Worm (Caenorhabditis elegans) whole organism, young adult: ENCODE results near the gene T19C4.1.

Experiments
- B0019.2 ChIP-seq: fragments of 200-800 bp; sonication (Bioruptor generic); conservative IDR thresholded peaks from 2 replicates; pipeline ENCODE4 v1.3.6; 2022; ENCODE audit warnings: missing genetic modification reagents, missing genetic modification characterization, missing compliant biosample characterization
- B0336.3 ChIP-seq: fragments of 200-800 bp; sonication (Bioruptor generic); IDR thresholded peaks from 2 replicates; pipeline ENCODE4 v1.3.6; 2022; ENCODE audit warnings: missing genetic modification characterization, missing compliant biosample characterization
- D2030.7 ChIP-seq: fragments of 200-800 bp; sonication (Bioruptor generic); IDR thresholded peaks from 2 replicates; pipeline ENCODE4 v1.3.6; 2022; ENCODE audit warnings: missing genetic modification reagents, missing genetic modification characterization, missing compliant biosample characterization
- F23B12.7 ChIP-seq: sonication (generic microtip); optimal IDR thresholded peaks from 2 replicates; lab custom pipeline; 2017; ENCODE audit warnings: missing genetic modification characterization, mild to moderate bottlenecking, missing compliant biosample characterization, antibody characterized with exemption, moderate library complexity; ENCODE audit not compliant: insufficient read depth
- F37B4.10 ChIP-seq: fragments of 200-800 bp; sonication (Bioruptor generic); IDR thresholded peaks from 2 replicates; pipeline ENCODE4 v1.3.6; 2022; ENCODE audit warnings: missing genetic modification characterization, missing compliant biosample characterization
- F57A8.1 ChIP-seq: fragments of 200-800 bp; sonication (Bioruptor generic); optimal IDR thresholded peaks from 2 replicates; lab custom pipeline; 2018; ENCODE audit warnings: mild to moderate bottlenecking, missing genetic modification characterization, moderate library complexity, missing compliant biosample characterization
- F57C9.4 ChIP-seq: sonication (generic microtip); optimal IDR thresholded peaks from 2 replicates; lab custom pipeline; 2017; ENCODE audit warnings: mild to moderate bottlenecking, missing genetic modification characterization, missing compliant biosample characterization
- T07F8.4 ChIP-seq: sonication (generic microtip); optimal IDR thresholded peaks from 2 replicates; lab custom pipeline; 2016; ENCODE audit warnings: mild to moderate bottlenecking, missing genetic modification characterization, moderate library complexity, missing compliant biosample characterization
- T26A5.8 ChIP-seq: sonication (generic microtip); optimal IDR thresholded peaks from 2 replicates; lab custom pipeline; 2016; ENCODE audit warnings: missing genetic modification characterization, missing compliant biosample characterization
- Y53G8AR.9 ChIP-seq: fragments of 200-800 bp; sonication (Bioruptor generic); conservative IDR thresholded peaks from 2 replicates; pipeline ENCODE4 v1.3.6; 2022; ENCODE audit warnings: missing genetic modification reagents, missing genetic modification characterization, missing compliant biosample characterization
- Y56A3A.18 ChIP-seq: fragments of 200-800 bp; sonication (Bioruptor generic); IDR thresholded peaks from 2 replicates; pipeline ENCODE4 v1.3.6; 2022; ENCODE audit warnings: missing genetic modification reagents, missing genetic modification characterization, missing compliant biosample characterization
- ZK185.1 ChIP-seq: sonication (generic microtip); optimal IDR thresholded peaks from 2 replicates; lab custom pipeline; 2016; ENCODE audit warnings: mild to moderate bottlenecking, missing genetic modification characterization, missing compliant biosample characterization; ENCODE audit not compliant: poor library complexity, severe bottlenecking
- ama-1 ChIP-seq, 3 experiments: fragments of 150-350 bp in 1 of 3; sonication (generic microtip) in 2 of 3; optimal IDR thresholded peaks; 2 replicates each; lab custom pipeline; 2014 to 2018; ENCODE audit warnings: missing biosample characterization in 2 of 3, missing genetic modification characterization in 2 of 3, missing genetic modification reagents in 2 of 3
- attf-3 ChIP-seq: fragments of 200-800 bp; sonication (Bioruptor generic); conservative IDR thresholded peaks from 2 replicates; pipeline ENCODE4 v1.3.6; 2022; ENCODE audit warnings: missing genetic modification reagents, missing genetic modification characterization, missing compliant biosample characterization
- attf-6 ChIP-seq: fragments of 200-800 bp; sonication (Bioruptor generic); IDR thresholded peaks from 2 replicates; pipeline ENCODE4 v1.3.6; 2022; ENCODE audit warnings: missing genetic modification reagents, missing genetic modification characterization, missing compliant biosample characterization
- bed-2 ChIP-seq: fragments of 200-800 bp; sonication (Bioruptor generic); IDR thresholded peaks from 2 replicates; pipeline ENCODE4 v1.3.6; 2022; ENCODE audit warnings: missing genetic modification reagents, missing genetic modification characterization, missing compliant biosample characterization
- cebp-2 ChIP-seq: fragments of 200-800 bp; sonication (Bioruptor generic); IDR thresholded peaks from 2 replicates; pipeline ENCODE4 v1.3.6; 2022; ENCODE audit warnings: missing genetic modification characterization, missing compliant biosample characterization
- ceh-100 ChIP-seq: fragments of 200-800 bp; sonication (Bioruptor generic); IDR thresholded peaks from 2 replicates; pipeline ENCODE4 v1.3.6; 2022; ENCODE audit warnings: missing genetic modification reagents, missing genetic modification characterization, missing compliant biosample characterization
- chd-7 ChIP-seq: sonication (generic microtip); optimal IDR thresholded peaks from 2 replicates; lab custom pipeline; 2016; ENCODE audit warnings: mild to moderate bottlenecking, missing genetic modification characterization, moderate library complexity, missing compliant biosample characterization
- dox-1 ChIP-seq: fragments of 200-800 bp; sonication (Bioruptor generic); IDR thresholded peaks from 2 replicates; pipeline ENCODE4 v1.3.6; 2022; ENCODE audit warnings: missing genetic modification reagents, missing genetic modification characterization, missing compliant biosample characterization
- dpl-1 ChIP-seq: fragments of 150-350 bp; optimal IDR thresholded peaks from 2 replicates; lab custom pipeline; 2014; ENCODE audit warnings: missing biosample characterization, missing genetic modification reagents, missing genetic modification characterization
- egrh-3 ChIP-seq: fragments of 200-800 bp; sonication (Bioruptor generic); IDR thresholded peaks from 2 replicates; pipeline ENCODE4 v1.3.6; 2022; ENCODE audit warnings: missing genetic modification reagents, missing genetic modification characterization, missing compliant biosample characterization
- fkh-3 ChIP-seq: sonication (generic microtip); optimal IDR thresholded peaks from 2 replicates; lab custom pipeline; 2016; ENCODE audit warnings: mild to moderate bottlenecking, missing genetic modification characterization, missing compliant biosample characterization
- gei-17 ChIP-seq: fragments of 200-800 bp; sonication (Bioruptor generic); optimal IDR thresholded peaks from 2 replicates; lab custom pipeline; 2018; ENCODE audit warnings: mild to moderate bottlenecking, missing genetic modification characterization, missing compliant biosample characterization
- hlh-12 ChIP-seq: sonication (generic microtip); optimal IDR thresholded peaks from 2 replicates; lab custom pipeline; 2016; ENCODE audit warnings: missing genetic modification characterization, missing compliant biosample characterization
- hlh-26 ChIP-seq: fragments of 200-800 bp; sonication (Bioruptor generic); conservative IDR thresholded peaks from 2 replicates; pipeline ENCODE4 v1.3.6; 2022; ENCODE audit warnings: missing genetic modification reagents, missing genetic modification characterization, missing compliant biosample characterization
- hsf-1 ChIP-seq: fragments of 200-800 bp; sonication (Bioruptor generic); IDR thresholded peaks from 2 replicates; pipeline ENCODE4 v1.3.6; 2022; ENCODE audit warnings: missing genetic modification reagents, missing genetic modification characterization, missing compliant biosample characterization
- let-607 ChIP-seq, 2 experiments: fragments of 200-800 bp in 1 of 2; sonication (Bioruptor generic) in 1 of 2; sonication (generic microtip) in 1 of 2; optimal IDR thresholded peaks; 2 replicates each; lab custom pipeline; 2016 to 2018; ENCODE audit warnings: mild to moderate bottlenecking in 2 of 2, missing compliant biosample characterization in 2 of 2, missing genetic modification characterization in 2 of 2, moderate library complexity in 2 of 2, missing genotype in 1 of 2
- lin-40 ChIP-seq: sonication (generic microtip); optimal IDR thresholded peaks from 2 replicates; lab custom pipeline; 2016; ENCODE audit warnings: missing genetic modification characterization, mild to moderate bottlenecking, missing compliant biosample characterization, missing genotype, missing genetic modification reagents
- lsy-27 ChIP-seq: sonication (generic microtip); optimal IDR thresholded peaks from 2 replicates; lab custom pipeline; 2017; ENCODE audit warnings: missing genetic modification characterization, mild to moderate bottlenecking, missing compliant biosample characterization, antibody characterized with exemption, missing genotype, borderline replicate concordance; ENCODE audit not compliant: insufficient read depth
- madf-8 ChIP-seq: fragments of 200-800 bp; sonication (Bioruptor generic); conservative IDR thresholded peaks from 2 replicates; pipeline ENCODE4 v1.3.6; 2022; ENCODE audit warnings: missing genetic modification reagents, missing genetic modification characterization, missing compliant biosample characterization
- mxl-1 ChIP-seq: sonication (generic microtip); optimal IDR thresholded peaks from 2 replicates; lab custom pipeline; 2016; ENCODE audit warnings: missing genetic modification characterization, missing compliant biosample characterization
- nhr-179 ChIP-seq: sonication (generic microtip); optimal IDR thresholded peaks from 2 replicates; lab custom pipeline; 2016; ENCODE audit warnings: mild to moderate bottlenecking, missing genetic modification characterization, missing compliant biosample characterization
- nhr-27 ChIP-seq: fragments of 200-800 bp; sonication (Bioruptor generic); optimal IDR thresholded peaks from 2 replicates; lab custom pipeline; 2018; ENCODE audit warnings: mild to moderate bottlenecking, missing genetic modification characterization, moderate library complexity, missing compliant biosample characterization
- nhr-90 ChIP-seq: sonication (generic microtip); optimal IDR thresholded peaks from 2 replicates; lab custom pipeline; 2016; ENCODE audit warnings: missing genotype, mild to moderate bottlenecking, missing genetic modification characterization, missing compliant biosample characterization
- pha-4 ChIP-seq: fragments of 150-350 bp; sonication (generic microtip); optimal IDR thresholded peaks from 2 replicates; lab custom pipeline; 2014; ENCODE audit warnings: missing biosample characterization, missing genetic modification reagents, missing genetic modification characterization
- rec-8 ChIP-seq, 2 experiments: sonication (generic microtip); optimal IDR thresholded peaks; 2 replicates each; lab custom pipeline; 2016; ENCODE audit warnings: mild to moderate bottlenecking in 2 of 2, missing genetic modification characterization in 2 of 2, missing genetic modification reagents in 2 of 2, missing genotype in 2 of 2, missing biosample characterization in 1 of 2, missing compliant biosample characterization in 1 of 2, moderate library complexity in 1 of 2
- repo-1 ChIP-seq: sonication (generic microtip); optimal IDR thresholded peaks from 2 replicates; lab custom pipeline; 2017; ENCODE audit warnings: mild to moderate bottlenecking, missing genetic modification characterization, missing compliant biosample characterization
- snpc-1.1 ChIP-seq: sonication (generic microtip); optimal IDR thresholded peaks from 2 replicates; lab custom pipeline; 2017; ENCODE audit warnings: missing genetic modification characterization, mild to moderate bottlenecking, missing compliant biosample characterization, antibody characterized with exemption, moderate library complexity, missing genotype, missing genetic modification reagents; ENCODE audit not compliant: insufficient read depth
- snpc-4 ChIP-seq, 5 experiments: fragments of 150-350 bp in 1 of 5; sonication (generic microtip) in 4 of 5; optimal IDR thresholded peaks; 2 replicates each; lab custom pipeline; 2014 to 2018; ENCODE audit warnings: missing genetic modification characterization in 5 of 5, missing biosample characterization in 3 of 5, antibody characterized with exemption in 2 of 5, mild to moderate bottlenecking in 2 of 5, missing compliant biosample characterization in 2 of 5, missing genotype in 2 of 5, moderate library complexity in 2 of 5, missing genetic modification reagents in 1 of 5
- tbp1 ChIP-seq: fragments of 200-800 bp; sonication (Bioruptor generic); optimal IDR thresholded peaks from 2 replicates; lab custom pipeline; 2018; ENCODE audit warnings: mild to moderate bottlenecking, missing genetic modification characterization, missing compliant biosample characterization
- ztf-26 ChIP-seq: sonication (generic microtip); optimal IDR thresholded peaks from 2 replicates; lab custom pipeline; 2017; ENCODE audit warnings: missing genetic modification characterization, missing compliant biosample characterization
- ztf-28 ChIP-seq: fragments of 200-800 bp; sonication (Bioruptor generic); IDR thresholded peaks from 2 replicates; pipeline ENCODE4 v1.3.6; 2022; ENCODE audit warnings: missing genetic modification reagents, missing genetic modification characterization, missing compliant biosample characterization
- ztf-6 ChIP-seq: fragments of 200-800 bp; sonication (Bioruptor generic); IDR thresholded peaks from 2 replicates; pipeline ENCODE4 v1.3.6; 2022; ENCODE audit warnings: missing genetic modification reagents, missing genetic modification characterization, missing compliant biosample characterization

Gene T19C4.1

ce11 chrV:11122466-11122865 is 27.0 kb upstream of the T19C4.1 start, which contains the start of gene mboa-2 (continued):
- TF ChIP-seq attf-3 (GFP tag; lab: Robert Waterston, UW) (no peak), B0019.2 (GFP tag; lab: Robert Waterston, UW) (no peak), nhr-90 (tag; lab: Kevin White, UChicago) (no peak), F23B12.7 (tag; lab: Kevin White, UChicago) (no peak), snpc-1.1 (tag; lab: Kevin White, UChicago) (no peak), T07F8.4 (tag; lab: Kevin White, UChicago) (no peak)

ce11 chrV:11123817-11124337 is 25.6 kb upstream of the T19C4.1 start, which contains the start of the genes atp-5 and lmtr-3:
atp-5 (minus strand) TSS chrV:11123867.
lmtr-3 (plus strand) TSS chrV:11124186.
- TF ChIP-seq T26A5.8 (tag; lab: Kevin White, UChicago) (no peak), rec-8 (tag; optimal IDR thresholded peaks at IDR 0.05; lab: Kevin White, UChicago) (peak; percentile 64 to 74), dpl-1 (GFP tag; lab: Kevin White, UChicago) (no peak), ceh-100 (GFP tag; lab: Robert Waterston, UW) (peak; percentile 75), fkh-3 (no peak), pha-4 (no peak), nhr-27 (tag; lab: Kevin White, UChicago) (no peak), nhr-179 (tag; lab: Kevin White, UChicago) (no peak), F57A8.1 (GFP tag; lab: Kevin White, UChicago) (no peak), dox-1 (peak; percentile 93), nhr-90 (tag; lab: Kevin White, UChicago) (no peak), egrh-3 (peak; percentile 67), ama-1 (optimal IDR thresholded peaks at IDR 0.05; lab: Kevin White, UChicago) (no peak), ama-1 (GFP tag; optimal IDR thresholded peaks at IDR 0.05; lab: Kevin White, UChicago) (no peak), hlh-12 (tag; lab: Kevin White, UChicago) (no peak), F57C9.4 (tag; lab: Kevin White, UChicago) (no peak), snpc-4 (GFP tag; optimal IDR thresholded peaks at IDR 0.05; lab: Kevin White, UChicago) (peak; percentile 29), snpc-4 (tag; optimal IDR thresholded peaks at IDR 0.05; lab: Kevin White, UChicago) (peak; percentile 7 to 62 (median 49)), chd-7 (tag; lab: Kevin White, UChicago) (no peak), lsy-27 (tag; lab: Kevin White, UChicago) (no peak), mxl-1 (no peak), B0336.3 (GFP tag; lab: Robert Waterston, UW) (no peak), ZK185.1 (tag; lab: Kevin White, UChicago) (peak; percentile 95), Y53G8AR.9 (GFP tag; lab: Robert Waterston, UW) (0 out of 2 replicates have a peak, but pooled peaks have one; percentile 37), ztf-28 (GFP tag; lab: Robert Waterston, UW) (peak; percentile 88), ztf-6 (GFP tag; lab: Robert Waterston, UW) (no peak; the same call in 1 of the 2 replicates), gei-17 (no peak), F37B4.10 (no peak), madf-8 (peak; percentile 20; the same call in 1 of the 2 replicates), lin-40 (peak; percentile 28), tbp1 (peak; percentile 47), D2030.7 (GFP tag; lab: Robert Waterston, UW) (peak; percentile 85), Y56A3A.18 (GFP tag; lab: Robert Waterston, UW) (no peak), ztf-26 (no peak), cebp-2 (GFP tag; lab: Robert Waterston, UW) (no peak), hsf-1 (GFP tag; lab: Robert Waterston, UW) (no peak), let-607 (tag; optimal IDR thresholded peaks at IDR 0.05; lab: Kevin White, UChicago) (no peak), repo-1 (tag; lab: Kevin White, UChicago) (no peak), attf-6 (GFP tag; lab: Robert Waterston, UW) (no peak), bed-2 (GFP tag; lab: Robert Waterston, UW) (peak; percentile 94), attf-3 (GFP tag; lab: Robert Waterston, UW) (peak; percentile 63; the same call in 1 of the 2 replicates), hlh-26 (no peak)
